Worm (Caenorhabditis elegans) whole organism, L3 larva: Measurements from ENCODE around the gene syx-18.

ENCODE experiments used
- aly-2 ChIP-seq: fragments of 150-350 bp; optimal IDR thresholded peaks from 2 replicates; lab custom pipeline; 2014; ENCODE audit warnings: missing biosample characterization, missing genetic modification characterization
- ama-1 ChIP-seq: fragments of 150-350 bp; optimal IDR thresholded peaks from 2 replicates; lab custom pipeline; 2018
- ceh-9 ChIP-seq: sonication (generic microtip); optimal IDR thresholded peaks from 2 replicates; lab custom pipeline; 2018; ENCODE audit warnings: missing biosample characterization, missing genetic modification characterization
- fkh-2 ChIP-seq: fragments of 150-350 bp; optimal IDR thresholded peaks from 2 replicates; lab custom pipeline; 2014; ENCODE audit warnings: missing biosample characterization, missing genetic modification reagents, missing genetic modification characterization
- lin-15B ChIP-seq: fragments of 150-350 bp; optimal IDR thresholded peaks from 2 replicates; lab custom pipeline; 2014; ENCODE audit warnings: missing biosample characterization, missing genetic modification characterization
- nfya-1 ChIP-seq: sonication (generic microtip); optimal IDR thresholded peaks from 2 replicates; lab custom pipeline; 2017; ENCODE audit warnings: missing genetic modification characterization, mild to moderate bottlenecking, missing compliant biosample characterization, antibody characterized with exemption, moderate library complexity; ENCODE audit not compliant: insufficient read depth
- nhr-237 ChIP-seq: fragments of 150-350 bp; optimal IDR thresholded peaks from 2 replicates; lab custom pipeline; 2014; ENCODE audit warnings: missing biosample characterization, missing genetic modification characterization
- nhr-77 ChIP-seq: fragments of 150-350 bp; optimal IDR thresholded peaks from 2 replicates; lab custom pipeline; 2014; ENCODE audit warnings: missing biosample characterization, missing genetic modification characterization
- pha-4 ChIP-seq: fragments of 150-350 bp; optimal IDR thresholded peaks from 2 replicates; lab custom pipeline; 2014; ENCODE audit warnings: missing biosample characterization, missing genetic modification reagents, missing genetic modification characterization
- snpc-4 ChIP-seq: fragments of 150-350 bp; optimal IDR thresholded peaks from 2 replicates; lab custom pipeline; 2014; ENCODE audit warnings: missing biosample characterization, missing genetic modification characterization
- zag-1 ChIP-seq: fragments of 150-350 bp; optimal IDR thresholded peaks from 2 replicates; lab custom pipeline; 2014; ENCODE audit warnings: missing biosample characterization, missing genetic modification characterization

- no peak for TF ChIP-seq zag-1 (tag; lab: Kevin White, UChicago)
- no peak for TF ChIP-seq nhr-77 (tag; lab: Kevin White, UChicago)
- no peak for TF ChIP-seq pha-4 (tag; lab: Kevin White, UChicago)
- no peak for TF ChIP-seq fkh-2 (tag; lab: Kevin White, UChicago)
- no peak for TF ChIP-seq snpc-4 (tag; lab: Kevin White, UChicago)
- no peak for TF ChIP-seq lin-15B (tag; lab: Kevin White, UChicago)
- no peak for TF ChIP-seq aly-2 (tag; lab: Kevin White, UChicago)
- TF ChIP-seq ceh-9, result no peak
- TF ChIP-seq nfya-1 (tag; lab: Kevin White, UChicago), result no peak
- no peak for TF ChIP-seq nhr-237 (tag; lab: Kevin White, UChicago)
- TF ChIP-seq ama-1 (lab: Kevin White, UChicago), result no peak
These were observed 22.3 kb downstream of the syx-18 start, which contains the start of gene scd-2 for ce11 chrV:6632925-6633324.
